Fruit fly (Drosophila melanogaster): ENCODE data around the gene CG7194.

Gene CG7194

dm6 chr3L:8289336-8290258, 14.3 kb downstream of the CG7194 start, which contains the start of gene cert (continued):
- TF ChIP-seq tna (GFP tag; IDR thresholded peaks at IDR 0.05; ENCODE audit: partially characterized antibody): peak; percentile 76
- no peak for TF ChIP-seq ewg (GFP tag; optimal IDR thresholded peaks at IDR 0.05)
- no peak for TF ChIP-seq CG31365 (tag; optimal IDR thresholded peaks at IDR 0.05)
- no peak for TF ChIP-seq CG10321 (GFP tag; IDR thresholded peaks at IDR 0.05)
- TF ChIP-seq CG6272 (GFP tag; IDR thresholded peaks at IDR 0.05): 0 out of 2 replicates have a peak, but pooled peaks have one; percentile 5
- TF ChIP-seq esg (GFP tag; conservative IDR thresholded peaks at IDR 0.05): no peak
- peak; percentile 96 for TF ChIP-seq Myb (GFP tag; optimal IDR thresholded peaks at IDR 0.05)
- no peak for TF ChIP-seq Taf1 (GFP tag; IDR thresholded peaks at IDR 0.05)
- TF ChIP-seq eyg (GFP tag; optimal IDR thresholded peaks at IDR 0.05): no peak
- no peak for TF ChIP-seq CG7928 (GFP tag; optimal IDR thresholded peaks at IDR 0.05)
- TF ChIP-seq D (optimal IDR thresholded peaks at IDR 0.05): no peak
- TF ChIP-seq D (GFP tag; optimal IDR thresholded peaks at IDR 0.05): no peak
- peak; percentile 17 for TF ChIP-seq CG2712 (tag; optimal IDR thresholded peaks at IDR 0.05)
- TF ChIP-seq pfk (GFP tag; optimal IDR thresholded peaks at IDR 0.05): no peak
- no peak for TF ChIP-seq sd (tag; optimal IDR thresholded peaks at IDR 0.05)
- TF ChIP-seq HLH3B (GFP tag; IDR thresholded peaks at IDR 0.05): no peak
- TF ChIP-seq CG8359 (GFP tag; optimal IDR thresholded peaks at IDR 0.05; ENCODE audit: borderline replicate concordance): no peak
- TF ChIP-seq tx (GFP tag; optimal IDR thresholded peaks at IDR 0.05): peak; percentile 26
- TF ChIP-seq CG4730 (GFP tag; IDR thresholded peaks at IDR 0.05): no peak
- no peak for TF ChIP-seq CG14965 (GFP tag; optimal IDR thresholded peaks at IDR 0.05; ENCODE audit: borderline replicate concordance)
- peak; percentile 16 for TF ChIP-seq Abd-B (GFP tag; optimal IDR thresholded peaks at IDR 0.05)
- TF ChIP-seq CG5245 (GFP tag; optimal IDR thresholded peaks at IDR 0.05): no peak
- peak; percentile 31 for TF ChIP-seq CG4854 (GFP tag; optimal IDR thresholded peaks at IDR 0.05)
- no peak for TF ChIP-seq D19B (GFP tag; optimal IDR thresholded peaks at IDR 0.05)
- no peak for TF ChIP-seq cas (GFP tag; IDR thresholded peaks at IDR 0.05)
- no peak for TF ChIP-seq CG16863 (GFP tag; optimal IDR thresholded peaks at IDR 0.05)
- TF ChIP-seq HmgZ (tag; optimal IDR thresholded peaks at IDR 0.05): no peak
- TF ChIP-seq zfh2 (GFP tag; optimal IDR thresholded peaks at IDR 0.05): no peak
- no peak for TF ChIP-seq crc (GFP tag; optimal IDR thresholded peaks at IDR 0.05)
- TF ChIP-seq bab2 (GFP tag; optimal IDR thresholded peaks at IDR 0.05): peak; percentile 35
- no peak for TF ChIP-seq disco-r (GFP tag; optimal IDR thresholded peaks at IDR 0.05)
- no peak for TF ChIP-seq insv (GFP tag; optimal IDR thresholded peaks at IDR 0.05)
- TF ChIP-seq slou (GFP tag; optimal IDR thresholded peaks at IDR 0.05): no peak
- peak; percentile 91 for TF ChIP-seq amos (GFP tag; IDR thresholded peaks at IDR 0.05; ENCODE audit: partially characterized antibody)
- TF ChIP-seq CG4282 (GFP tag; optimal IDR thresholded peaks at IDR 0.05): no peak
- TF ChIP-seq Ravus (GFP tag; IDR thresholded peaks at IDR 0.05): no peak
- no peak for TF ChIP-seq tup (GFP tag; optimal IDR thresholded peaks at IDR 0.05)
- TF ChIP-seq ash1 (GFP tag; optimal IDR thresholded peaks at IDR 0.05): no peak
- TF ChIP-seq Xrp1 (GFP tag; IDR thresholded peaks at IDR 0.05): 0 out of 2 replicates have a peak, but pooled peaks have one; percentile 14
- peak; percentile 60 for TF ChIP-seq trem (tag; optimal IDR thresholded peaks at IDR 0.05)
- TF ChIP-seq Fer3 (tag; optimal IDR thresholded peaks at IDR 0.05): no peak
- TF ChIP-seq CG10565 (GFP tag; optimal IDR thresholded peaks at IDR 0.05): no peak
- peak; percentile 92 for TF ChIP-seq Scr (GFP tag; IDR thresholded peaks at IDR 0.05; ENCODE audit: partially characterized antibody)
- TF ChIP-seq CTCF (GFP tag; optimal IDR thresholded peaks at IDR 0.05): no peak
- TF ChIP-seq Dbx (GFP tag; IDR thresholded peaks at IDR 0.05): peak; percentile 36; the same call in 1 of the 3 replicates
- TF ChIP-seq CG14441 (GFP tag; IDR thresholded peaks at IDR 0.05): no peak
- no peak for TF ChIP-seq CG3726 (GFP tag; IDR thresholded peaks at IDR 0.05)
- peak in 1 of 2 experiments; percentile 76 for TF ChIP-seq Hr78 (GFP tag; optimal IDR thresholded peaks at IDR 0.05)
- peak; percentile 43 for TF ChIP-seq CG4424 (GFP tag; optimal IDR thresholded peaks at IDR 0.05)
- peak; percentile 73 for TF ChIP-seq CG34224 (GFP tag; IDR thresholded peaks at IDR 0.05; ENCODE audit: partially characterized antibody)

Measured in whole organism, embryonic.